Worm (Caenorhabditis elegans) whole organism, late embryonic: ENCODE measurements around the gene srt-56.

Source experiments
- C38D4.7 ChIP-seq: fragments of 200-800 bp; sonication (Bioruptor generic); optimal IDR thresholded peaks from 2 replicates; lab custom pipeline; 2018; ENCODE audit warnings: mild to moderate bottlenecking, missing genetic modification characterization, moderate library complexity, missing compliant biosample characterization
- F13H6.1 ChIP-seq: sonication (generic microtip); optimal IDR thresholded peaks from 2 replicates; lab custom pipeline; 2016; ENCODE audit warnings: missing genetic modification characterization, missing compliant biosample characterization
- K02D7.2 ChIP-seq: sonication (generic microtip); optimal IDR thresholded peaks from 2 replicates; lab custom pipeline; 2017; ENCODE audit warnings: mild to moderate bottlenecking, missing genetic modification characterization, missing compliant biosample characterization
- K09A11.1 ChIP-seq: sonication (generic microtip); optimal IDR thresholded peaks from 2 replicates; lab custom pipeline; 2017; ENCODE audit warnings: antibody characterized with exemption, mild to moderate bottlenecking, missing genetic modification characterization, missing compliant biosample characterization; ENCODE audit not compliant: insufficient read depth
- T23F11.4 ChIP-seq: fragments of 200-800 bp; sonication (Bioruptor generic); optimal IDR thresholded peaks from 2 replicates; lab custom pipeline; 2018; ENCODE audit warnings: mild to moderate bottlenecking, missing genetic modification characterization, missing compliant biosample characterization
- Y22D7AL.16 ChIP-seq: sonication (generic microtip); optimal IDR thresholded peaks from 2 replicates; lab custom pipeline; 2016; ENCODE audit warnings: missing genetic modification characterization, missing compliant biosample characterization
- ama-1 ChIP-seq: fragments of 150-350 bp; optimal IDR thresholded peaks from 2 replicates; lab custom pipeline; 2014
- ceh-14 ChIP-seq: sonication (generic microtip); optimal IDR thresholded peaks from 2 replicates; lab custom pipeline; 2016; ENCODE audit warnings: missing genotype, missing genetic modification characterization, missing compliant biosample characterization
- ceh-19 ChIP-seq: fragments of 200-800 bp; sonication (Bioruptor generic); optimal IDR thresholded peaks from 2 replicates; lab custom pipeline; 2018; ENCODE audit warnings: mild to moderate bottlenecking, missing genetic modification characterization, missing compliant biosample characterization
- ceh-2 ChIP-seq: sonication (generic microtip); optimal IDR thresholded peaks from 2 replicates; lab custom pipeline; 2016; ENCODE audit warnings: missing genotype, missing genetic modification characterization, missing compliant biosample characterization
- ceh-22 ChIP-seq: sonication (generic microtip); optimal IDR thresholded peaks from 2 replicates; lab custom pipeline; 2017; ENCODE audit warnings: missing biosample characterization, missing genetic modification characterization
- ceh-31 ChIP-seq: sonication (generic microtip); optimal IDR thresholded peaks from 2 replicates; lab custom pipeline; 2016; ENCODE audit warnings: missing genetic modification characterization, missing compliant biosample characterization
- ceh-34 ChIP-seq: sonication (generic microtip); optimal IDR thresholded peaks from 2 replicates; lab custom pipeline; 2016; ENCODE audit warnings: mild to moderate bottlenecking, missing genetic modification characterization, missing compliant biosample characterization
- ceh-45 ChIP-seq: fragments of 200-800 bp; sonication (Bioruptor generic); IDR thresholded peaks from 2 replicates; pipeline ENCODE4 v1.3.6; 2022; ENCODE audit warnings: missing genetic modification reagents, missing genetic modification characterization, missing compliant biosample characterization
- ceh-6 ChIP-seq: fragments of 200-800 bp; sonication (Bioruptor generic); optimal IDR thresholded peaks from 2 replicates; lab custom pipeline; 2018; ENCODE audit warnings: mild to moderate bottlenecking, missing genetic modification characterization, missing compliant biosample characterization
- dmd-4 ChIP-seq: sonication (generic microtip); optimal IDR thresholded peaks from 2 replicates; lab custom pipeline; 2016; ENCODE audit warnings: borderline replicate concordance, missing genetic modification characterization, missing compliant biosample characterization
- elt-2 ChIP-seq: sonication (generic microtip); optimal IDR thresholded peaks from 2 replicates; lab custom pipeline; 2016; ENCODE audit warnings: missing genetic modification reagents, missing genetic modification characterization, missing compliant biosample characterization
- fax-1 ChIP-seq: sonication (generic microtip); optimal IDR thresholded peaks from 2 replicates; lab custom pipeline; 2016; ENCODE audit warnings: missing genotype, missing genetic modification characterization, missing compliant biosample characterization
- fkh-6 ChIP-seq: sonication (generic microtip); optimal IDR thresholded peaks from 2 replicates; lab custom pipeline; 2016; ENCODE audit warnings: missing genetic modification characterization, missing compliant biosample characterization
- hlh-13 ChIP-seq: fragments of 200-800 bp; sonication (Bioruptor generic); optimal IDR thresholded peaks from 2 replicates; lab custom pipeline; 2018; ENCODE audit warnings: mild to moderate bottlenecking, missing genetic modification characterization, missing compliant biosample characterization
- hlh-30 ChIP-seq: sonication (generic microtip); optimal IDR thresholded peaks from 2 replicates; lab custom pipeline; 2017; ENCODE audit warnings: antibody characterized with exemption, missing genetic modification characterization, missing compliant biosample characterization; ENCODE audit not compliant: insufficient read depth
- nfya-1 ChIP-seq: sonication (generic microtip); optimal IDR thresholded peaks from 2 replicates; lab custom pipeline; 2017; ENCODE audit warnings: missing genetic modification characterization, mild to moderate bottlenecking, missing compliant biosample characterization, antibody characterized with exemption, moderate library complexity
- nhr-11 ChIP-seq: fragments of 150-350 bp; optimal IDR thresholded peaks from 2 replicates; lab custom pipeline; 2014; ENCODE audit warnings: missing biosample characterization, missing genetic modification characterization
- npax-4 ChIP-seq: sonication (generic microtip); optimal IDR thresholded peaks from 2 replicates; lab custom pipeline; 2016; ENCODE audit warnings: missing genetic modification characterization, missing compliant biosample characterization
- odd-2 ChIP-seq: sonication (generic microtip); optimal IDR thresholded peaks from 2 replicates; lab custom pipeline; 2017; ENCODE audit warnings: antibody characterized with exemption, mild to moderate bottlenecking, missing genetic modification characterization, missing compliant biosample characterization
- pat-9 ChIP-seq: fragments of 200-800 bp; sonication (Bioruptor generic); optimal IDR thresholded peaks from 2 replicates; lab custom pipeline; 2018; ENCODE audit warnings: mild to moderate bottlenecking, missing genetic modification characterization, moderate library complexity, missing compliant biosample characterization
- pqm-1 ChIP-seq: sonication (generic microtip); optimal IDR thresholded peaks from 2 replicates; lab custom pipeline; 2016; ENCODE audit warnings: missing genetic modification characterization, missing compliant biosample characterization
- pros-1 ChIP-seq: fragments of 150-350 bp; optimal IDR thresholded peaks from 2 replicates; lab custom pipeline; 2014; ENCODE audit warnings: missing biosample characterization, missing genetic modification reagents, missing genetic modification characterization
- rnt-1 ChIP-seq: sonication (generic microtip); optimal IDR thresholded peaks from 2 replicates; lab custom pipeline; 2016; ENCODE audit warnings: missing genetic modification characterization, missing compliant biosample characterization
- sdc-2 ChIP-seq: sonication (generic microtip); optimal IDR thresholded peaks from 2 replicates; lab custom pipeline; 2016; ENCODE audit warnings: missing genotype, missing genetic modification characterization, missing compliant biosample characterization
- sox-2 ChIP-seq: fragments of 200-800 bp; sonication (Bioruptor generic); IDR thresholded peaks from 2 replicates; pipeline ENCODE4 v1.3.6; 2022; ENCODE audit warnings: missing genetic modification reagents, missing genetic modification characterization, missing compliant biosample characterization
- tbx-7 ChIP-seq: sonication (generic microtip); optimal IDR thresholded peaks from 2 replicates; lab custom pipeline; 2016; ENCODE audit warnings: missing genotype, missing genetic modification characterization, missing compliant biosample characterization
- unc-42 ChIP-seq: sonication (generic microtip); optimal IDR thresholded peaks from 2 replicates; lab custom pipeline; 2016; ENCODE audit warnings: missing genotype, missing genetic modification characterization, missing compliant biosample characterization
- unc-86 ChIP-seq: sonication (generic microtip); optimal IDR thresholded peaks from 2 replicates; lab custom pipeline; 2016; ENCODE audit warnings: missing genetic modification characterization, missing compliant biosample characterization
- zip-5 ChIP-seq: sonication (generic microtip); optimal IDR thresholded peaks from 2 replicates; lab custom pipeline; 2016; ENCODE audit warnings: missing genetic modification characterization, missing compliant biosample characterization

Gene srt-56

ce11 chrV:3122403-3122802 is 760 bp upstream of the srt-56 start:
- no peak for TF ChIP-seq C38D4.7 (GFP tag; lab: Kevin White, UChicago)
- TF ChIP-seq F13H6.1: no peak
- no peak for TF ChIP-seq odd-2 (tag; lab: Kevin White, UChicago)
- TF ChIP-seq rnt-1 (tag; lab: Kevin White, UChicago): no peak
- no peak for TF ChIP-seq tbx-7 (tag; lab: Kevin White, UChicago)
- no peak for TF ChIP-seq dmd-4
- no peak for TF ChIP-seq nfya-1 (tag; lab: Kevin White, UChicago)
- no peak for TF ChIP-seq ceh-6 (GFP tag; lab: Kevin White, UChicago)
- TF ChIP-seq ama-1: no peak
- no peak for TF ChIP-seq ceh-31 (tag; lab: Kevin White, UChicago)
- TF ChIP-seq unc-86 (tag; lab: Kevin White, UChicago): no peak
- no peak for TF ChIP-seq Y22D7AL.16
- TF ChIP-seq, all 69 proteins: peak for 0

ce11 chrV:3119185-3119584 is 2.5 kb downstream of the srt-56 start:
- no peak for TF ChIP-seq dmd-4
- no peak for TF ChIP-seq ceh-34
- TF ChIP-seq npax-4 (tag; lab: Kevin White, UChicago): no peak
- TF ChIP-seq pros-1 (tag; lab: Kevin White, UChicago): no peak
- TF ChIP-seq C38D4.7 (GFP tag; lab: Kevin White, UChicago): no peak
- no peak for TF ChIP-seq ceh-14 (tag; lab: Kevin White, UChicago)
- TF ChIP-seq nhr-11 (tag; lab: Kevin White, UChicago): no peak
- TF ChIP-seq ceh-22 (tag; lab: Kevin White, UChicago): no peak
- TF ChIP-seq hlh-13 (GFP tag; lab: Kevin White, UChicago): no peak
- TF ChIP-seq fkh-6 (tag; lab: Kevin White, UChicago): no peak
- TF ChIP-seq, all 69 proteins: peak for 0

ce11 chrV:3118167-3118566 is 3.5 kb downstream of the srt-56 start, which contains the start of gene clec-210:
Gene clec-210, plus strand, starts transcription at chrV:3118377.
- TF ChIP-seq sox-2 (GFP tag; lab: Robert Waterston, UW) (no peak), elt-2 (tag; lab: Kevin White, UChicago) (peak; percentile 1)

- TF ChIP-seq ceh-19 (GFP tag; lab: Kevin White, UChicago) (no peak), unc-42 (tag; lab: Kevin White, UChicago) (no peak), K02D7.2 (tag; lab: Kevin White, UChicago) (no peak), fkh-6 (tag; lab: Kevin White, UChicago) (no peak), ceh-31 (tag; lab: Kevin White, UChicago) (no peak)
Observed at ce11 chrV:3114973-3115372, 6.7 kb downstream of the srt-56 start, which contains the start of gene Y73C8C.3. Gene Y73C8C.3, plus strand, starts transcription at chrV:3115273.

- no peak for TF ChIP-seq npax-4 (tag; lab: Kevin White, UChicago)
- no peak for TF ChIP-seq K09A11.1 (tag; lab: Kevin White, UChicago)
- no peak for TF ChIP-seq dmd-4
Observed at ce11 chrV:3113751-3114150, 7.9 kb downstream of the srt-56 start, which contains the start of gene Y73C8C.8. Gene Y73C8C.8, minus strand, starts transcription at chrV:3113851.

ce11 chrV:3112198-3112597 is 9.4 kb downstream of the srt-56 start:
- TF ChIP-seq K09A11.1 (tag; lab: Kevin White, UChicago) (no peak), ceh-14 (tag; lab: Kevin White, UChicago) (no peak)

- TF ChIP-seq zip-5 (tag; lab: Kevin White, UChicago) (no peak), hlh-13 (GFP tag; lab: Kevin White, UChicago) (no peak), T23F11.4 (GFP tag; lab: Kevin White, UChicago) (no peak), pat-9 (tag; lab: Kevin White, UChicago) (no peak), hlh-30 (tag; lab: Kevin White, UChicago) (no peak), ceh-45 (GFP tag; lab: Robert Waterston, UW) (no peak), sdc-2 (tag; lab: Kevin White, UChicago) (no peak), pqm-1 (tag; lab: Kevin White, UChicago) (no peak), ceh-2 (tag; lab: Kevin White, UChicago) (no peak), fax-1 (no peak), C38D4.7 (GFP tag; lab: Kevin White, UChicago) (no peak)
Observed at ce11 chrV:3107450-3107849, 14.2 kb downstream of the srt-56 start, which contains the start of gene str-68. Gene str-68, minus strand, starts transcription at chrV:3107550.
